Fruit fly (Drosophila melanogaster): Measurements from ENCODE around the gene Pkd2.

Gene Pkd2

dm6 chr2L:12353926-12354325 lies 44.1 kb upstream of the Pkd2 start (continued):
- peak; percentile 23 for TF ChIP-seq PHDP (tag; optimal IDR thresholded peaks at IDR 0.05)
- TF ChIP-seq CG15601 (tag; optimal IDR thresholded peaks at IDR 0.05): no peak
- no peak for TF ChIP-seq CG11695 (GFP tag; IDR thresholded peaks at IDR 0.05)
- TF ChIP-seq lab (GFP tag; optimal IDR thresholded peaks at IDR 0.05): peak; percentile 49
- no peak for TF ChIP-seq knrl (GFP tag; IDR thresholded peaks at IDR 0.05; ENCODE audit: partially characterized antibody)
- TF ChIP-seq Ssrp (tag; optimal IDR thresholded peaks at IDR 0.05): no peak
- TF ChIP-seq CG13296 (GFP tag; optimal IDR thresholded peaks at IDR 0.05): no peak
- peak; percentile 25 for TF ChIP-seq Fer1 (GFP tag; optimal IDR thresholded peaks at IDR 0.05)
- no peak for TF ChIP-seq CG10267 (tag; optimal IDR thresholded peaks at IDR 0.05)
- no peak for TF ChIP-seq fru (optimal IDR thresholded peaks at IDR 0.05)
- peak; percentile 45 for TF ChIP-seq CG2678 (tag; optimal IDR thresholded peaks at IDR 0.05)
- TF ChIP-seq sc (optimal IDR thresholded peaks at IDR 0.05): no peak
- TF ChIP-seq sc (GFP tag; optimal IDR thresholded peaks at IDR 0.05): peak; percentile 6
- peak; percentile 1 for TF ChIP-seq Sox102F (GFP tag; optimal IDR thresholded peaks at IDR 0.05)
- no peak for TF ChIP-seq Oaz (GFP tag; IDR thresholded peaks at IDR 0.05)
- no peak for TF ChIP-seq stwl (tag; optimal IDR thresholded peaks at IDR 0.05)
- no peak for TF ChIP-seq NfI (GFP tag; optimal IDR thresholded peaks at IDR 0.05)
- peak; percentile 29; the same call in 1 of the 2 replicates for TF ChIP-seq CG6689 (GFP tag; IDR thresholded peaks at IDR 0.05)
- no peak for TF ChIP-seq al (GFP tag; IDR thresholded peaks at IDR 0.05)
- no peak for TF ChIP-seq Atf6 (GFP tag; IDR thresholded peaks at IDR 0.05)
- 0 out of 2 replicates have a peak, but pooled peaks have one; percentile 11 for TF ChIP-seq CG14014 (GFP tag; IDR thresholded peaks at IDR 0.05)
- no peak for TF ChIP-seq CG15011 (GFP tag; optimal IDR thresholded peaks at IDR 0.05)
- TF ChIP-seq pzg (GFP tag; optimal IDR thresholded peaks at IDR 0.05): no peak

DNA sequence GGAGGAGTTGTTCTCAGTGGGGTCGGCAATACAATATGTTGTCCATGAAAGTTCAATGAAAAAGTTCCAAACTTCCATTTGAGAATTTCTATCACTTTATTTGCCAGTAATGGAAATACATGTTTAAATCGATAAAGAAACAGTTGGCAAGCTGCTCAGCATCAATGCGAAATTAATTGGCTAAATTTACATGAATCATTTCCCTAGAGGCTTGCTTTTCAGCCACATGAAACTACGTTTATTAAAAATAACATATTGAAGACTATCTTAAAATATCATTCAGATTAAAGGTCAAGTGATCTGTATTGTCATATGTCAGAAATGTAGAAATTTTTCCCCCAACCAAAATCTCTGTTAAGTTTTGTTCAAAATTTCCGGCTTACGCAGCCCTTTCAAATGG lies 41.9 kb upstream of the Pkd2 start, which contains the start of gene CG17010:
Gene CG17010 (plus strand): TSS at position 301 of the 400 bp plus-strand sequence.
- no peak for TF ChIP-seq zfh2 (GFP tag; optimal IDR thresholded peaks at IDR 0.05)
- no peak for TF ChIP-seq HLHmδ (GFP tag; optimal IDR thresholded peaks at IDR 0.05)
- no peak for TF ChIP-seq CG8765 (GFP tag; IDR thresholded peaks at IDR 0.05)
- no peak for TF ChIP-seq nerfin-1 (tag; optimal IDR thresholded peaks at IDR 0.05)
- no peak for TF ChIP-seq CG15479 (GFP tag; optimal IDR thresholded peaks at IDR 0.05)
- TF ChIP-seq abd-A (tag; optimal IDR thresholded peaks at IDR 0.05): no peak
- no peak for TF ChIP-seq onecut (GFP tag; IDR thresholded peaks at IDR 0.05)
- no peak for TF ChIP-seq MBD-R2 (GFP tag; IDR thresholded peaks at IDR 0.05)
- no peak for TF ChIP-seq gem (tag; optimal IDR thresholded peaks at IDR 0.05)
- no peak for TF ChIP-seq CG6654 (GFP tag; optimal IDR thresholded peaks at IDR 0.05)
- TF ChIP-seq cato (GFP tag; optimal IDR thresholded peaks at IDR 0.05; ENCODE audit: borderline replicate concordance): no peak
- no peak for TF ChIP-seq Doc3 (GFP tag; IDR thresholded peaks at IDR 0.05; ENCODE audit: partially characterized antibody)
- TF ChIP-seq CG17385 (GFP tag; optimal IDR thresholded peaks at IDR 0.05): no peak
- no peak for TF ChIP-seq CG5953 (GFP tag; IDR thresholded peaks at IDR 0.05)
- TF ChIP-seq CG17186 (GFP tag; optimal IDR thresholded peaks at IDR 0.05): no peak
- no peak for TF ChIP-seq tgo (GFP tag; IDR thresholded peaks at IDR 0.05)
- TF ChIP-seq trem (tag; optimal IDR thresholded peaks at IDR 0.05): no peak
- no peak for TF ChIP-seq org-1 (GFP tag; optimal IDR thresholded peaks at IDR 0.05)

All from whole organism, embryonic.